Fruit fly (Drosophila melanogaster): ENCODE data around the gene kmr.

Gene kmr

DNA sequence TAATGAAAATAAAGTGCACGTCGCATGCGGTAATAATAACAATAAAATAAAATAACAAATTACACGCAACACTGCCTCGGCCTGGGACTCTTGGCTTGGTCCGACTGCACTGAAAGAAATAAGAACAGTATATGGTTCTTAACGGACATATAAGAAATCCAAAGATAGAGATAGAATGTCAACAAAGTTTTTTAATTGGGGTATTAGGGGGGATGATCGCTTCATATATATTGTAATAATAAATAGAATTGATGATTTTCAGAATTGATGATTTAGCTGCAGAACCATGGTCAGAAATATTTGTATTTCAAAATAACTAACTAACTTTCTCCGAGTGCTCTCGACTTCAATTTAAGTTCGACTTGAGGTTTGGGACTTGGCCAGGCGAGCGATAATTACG is 81.1 kb downstream of the kmr start (continued):
- TF ChIP-seq lmd (GFP tag; IDR thresholded peaks at IDR 0.05) (no peak), CG7987 (GFP tag; optimal IDR thresholded peaks at IDR 0.05) (no peak), Jarid2 (GFP tag; optimal IDR thresholded peaks at IDR 0.05) (peak; percentile 12), CG2202 (tag; optimal IDR thresholded peaks at IDR 0.05) (peak; percentile 8), bsh (GFP tag; optimal IDR thresholded peaks at IDR 0.05) (peak in 1 of 2 experiments; percentile 85), fd96Cb (tag; optimal IDR thresholded peaks at IDR 0.05) (peak; percentile 38), CG32767 (GFP tag; IDR thresholded peaks at IDR 0.05) (no peak), Meics (GFP tag; optimal IDR thresholded peaks at IDR 0.05) (no peak), gsb-n (tag; optimal IDR thresholded peaks at IDR 0.05) (peak; percentile 29), kay (GFP tag; optimal IDR thresholded peaks at IDR 0.05) (no peak), CG2120 (GFP tag; optimal IDR thresholded peaks at IDR 0.05) (no peak), toy (GFP tag; IDR thresholded peaks at IDR 0.05) (no peak), Dek (tag; optimal IDR thresholded peaks at IDR 0.05) (no peak), CG14710 (tag; optimal IDR thresholded peaks at IDR 0.05) (peak; percentile 60), ranshi (GFP tag; IDR thresholded peaks at IDR 0.05) (no peak), Fer1 (GFP tag; optimal IDR thresholded peaks at IDR 0.05) (no peak), CG30020 (tag; optimal IDR thresholded peaks at IDR 0.05) (no peak), CG9797 (GFP tag; optimal IDR thresholded peaks at IDR 0.05) (no peak), Dad (GFP tag; optimal IDR thresholded peaks at IDR 0.05) (no peak), CG14050 (GFP tag; IDR thresholded peaks at IDR 0.05) (no peak), Stat92E (GFP tag; optimal IDR thresholded peaks at IDR 0.05) (no peak), CG18619 (GFP tag; optimal IDR thresholded peaks at IDR 0.05) (no peak), CG11504 (tag; optimal IDR thresholded peaks at IDR 0.05) (peak; percentile 50), dati (GFP tag; IDR thresholded peaks at IDR 0.05) (no peak), eve (GFP tag; optimal IDR thresholded peaks at IDR 0.05) (peak in 1 of 2 experiments; percentile 57), CG17328 (GFP tag; IDR thresholded peaks at IDR 0.05) (peak; percentile 24; the same call in 1 of the 2 replicates), fd102C (GFP tag; optimal IDR thresholded peaks at IDR 0.05) (no peak), Sox102F (GFP tag; optimal IDR thresholded peaks at IDR 0.05) (no peak), dimm (GFP tag; IDR thresholded peaks at IDR 0.05) (no peak), sima (GFP tag; optimal IDR thresholded peaks at IDR 0.05) (no peak), ewg (GFP tag; optimal IDR thresholded peaks at IDR 0.05) (no peak), CG8388 (GFP tag; optimal IDR thresholded peaks at IDR 0.05) (peak; percentile 47), zfh2 (GFP tag; optimal IDR thresholded peaks at IDR 0.05) (no peak), grau (tag; optimal IDR thresholded peaks at IDR 0.05) (peak; percentile 41), CG6254 (GFP tag; optimal IDR thresholded peaks at IDR 0.05) (peak; percentile 47), dm (GFP tag; optimal IDR thresholded peaks at IDR 0.05) (no peak), hbn (GFP tag; IDR thresholded peaks at IDR 0.05; ENCODE audit: partially characterized antibody) (no peak), CG17361 (GFP tag; IDR thresholded peaks at IDR 0.05) (peak; percentile 57), CG7963 (GFP tag; IDR thresholded peaks at IDR 0.05; ENCODE audit: partially characterized antibody) (no peak), D (optimal IDR thresholded peaks at IDR 0.05) (no peak), D (GFP tag; optimal IDR thresholded peaks at IDR 0.05) (peak; percentile 48), CG2678 (tag; optimal IDR thresholded peaks at IDR 0.05) (peak; percentile 54), nmo (GFP tag; optimal IDR thresholded peaks at IDR 0.05) (peak; percentile 57), CG33557 (GFP tag; optimal IDR thresholded peaks at IDR 0.05) (peak; percentile 31), Scr (GFP tag; IDR thresholded peaks at IDR 0.05; ENCODE audit: partially characterized antibody) (no peak), dmrt11E (tag; optimal IDR thresholded peaks at IDR 0.05) (peak; percentile 52), Oli (tag; optimal IDR thresholded peaks at IDR 0.05) (peak; percentile 30), CG15479 (GFP tag; optimal IDR thresholded peaks at IDR 0.05) (no peak), Adf1 (GFP tag; IDR thresholded peaks at IDR 0.05) (no peak), CG18476 (GFP tag; optimal IDR thresholded peaks at IDR 0.05) (no peak)
